Worm (Caenorhabditis elegans) whole organism, L3 larva: ENCODE measurements around the gene hhat-2.

ENCODE experiments used
- ceh-82 ChIP-seq: fragments of 150-350 bp; optimal IDR thresholded peaks from 2 replicates; lab custom pipeline; 2014; ENCODE audit warnings: missing biosample characterization, missing genetic modification characterization
- ceh-9 ChIP-seq: sonication (generic microtip); optimal IDR thresholded peaks from 2 replicates; lab custom pipeline; 2018; ENCODE audit warnings: missing biosample characterization, missing genetic modification characterization
- jun-1 ChIP-seq: fragments of 150-350 bp; optimal IDR thresholded peaks from 2 replicates; lab custom pipeline; 2014; ENCODE audit warnings: missing biosample characterization, missing genetic modification reagents, missing genetic modification characterization
- nhr-25 ChIP-seq: sonication (generic microtip); optimal IDR thresholded peaks from 2 replicates; lab custom pipeline; 2017; ENCODE audit warnings: missing biosample characterization, missing genetic modification characterization
- nhr-76 ChIP-seq: fragments of 150-350 bp; sonication (generic microtip); optimal IDR thresholded peaks from 5 replicates; lab custom pipeline; 2014; ENCODE audit warnings: missing biosample characterization, missing genetic modification characterization
- skn-1 ChIP-seq: fragments of 150-350 bp; optimal IDR thresholded peaks from 2 replicates; lab custom pipeline; 2014; ENCODE audit warnings: missing biosample characterization, missing genetic modification characterization
- snpc-4 ChIP-seq: fragments of 150-350 bp; optimal IDR thresholded peaks from 2 replicates; lab custom pipeline; 2014; ENCODE audit warnings: missing biosample characterization, missing genetic modification characterization

- TF ChIP-seq skn-1 (tag; lab: Kevin White, UChicago) (no peak), ceh-9 (no peak), snpc-4 (tag; lab: Kevin White, UChicago) (no peak), nhr-76 (tag; lab: Kevin White, UChicago) (no peak), nhr-25 (tag; lab: Kevin White, UChicago) (no peak), ceh-82 (tag; lab: Kevin White, UChicago) (no peak), jun-1 (tag; lab: Kevin White, UChicago) (no peak)
Observed at ce11 chrIV:14792602-14793232, 36.2 kb downstream of the hhat-2 start, which contains the start of gene gdi-1.
